Worm (Caenorhabditis elegans): Measurements from ENCODE around the gene F19G12.8.

Gene F19G12.8

ce11 chrX:1453770-1454169 lies 36.6 kb downstream of the F19G12.8 start, which contains the start of gene cebp-1:
Gene cebp-1 (minus strand): TSS chrX:1453868.
- TF ChIP-seq fkh-10 (GFP tag; optimal IDR thresholded peaks at IDR 0.05) (no peak), pqm-1 (tag; optimal IDR thresholded peaks at IDR 0.05) (peak; percentile 40), elt-2 (tag; optimal IDR thresholded peaks at IDR 0.05) (peak; percentile 79), unc-62 (GFP tag; optimal IDR thresholded peaks at IDR 0.05) (no peak), nhr-25 (tag; optimal IDR thresholded peaks at IDR 0.05) (peak; percentile 16), skn-1 (tag; optimal IDR thresholded peaks at IDR 0.05) (no peak), eor-1 (tag; optimal IDR thresholded peaks at IDR 0.05) (no peak), lin-39 (tag; optimal IDR thresholded peaks at IDR 0.05) (peak; percentile 27), pha-4 (tag; optimal IDR thresholded peaks at IDR 0.05) (peak; percentile 56)

ce11 chrX:1454385-1454784 lies 37.3 kb downstream of the F19G12.8 start:
- TF ChIP-seq nfya-1 (tag; optimal IDR thresholded peaks at IDR 0.05; ENCODE audit: insufficient read depth) (peak; percentile 88), pqm-1 (tag; optimal IDR thresholded peaks at IDR 0.05) (peak; percentile 55), unc-62 (GFP tag; optimal IDR thresholded peaks at IDR 0.05) (peak; percentile 64), ztf-11 (tag; optimal IDR thresholded peaks at IDR 0.05) (no peak), fos-1 (tag; optimal IDR thresholded peaks at IDR 0.05) (peak; percentile 100), lin-39 (tag; optimal IDR thresholded peaks at IDR 0.05) (peak; percentile 93), nhr-67 (tag; optimal IDR thresholded peaks at IDR 0.05) (no peak), hmg-11 (tag; optimal IDR thresholded peaks at IDR 0.05) (peak; percentile 94), fkh-10 (GFP tag; optimal IDR thresholded peaks at IDR 0.05) (peak; percentile 44), nhr-77 (tag; optimal IDR thresholded peaks at IDR 0.05) (peak; percentile 25), ceh-82 (tag; optimal IDR thresholded peaks at IDR 0.05) (peak; percentile 81), unc-39 (tag; optimal IDR thresholded peaks at IDR 0.05) (peak; percentile 16), ceh-9 (tag; optimal IDR thresholded peaks at IDR 0.05) (no peak), nhr-25 (tag; optimal IDR thresholded peaks at IDR 0.05) (peak; percentile 98), elt-1 (tag; optimal IDR thresholded peaks at IDR 0.05) (peak; percentile 6), eor-1 (tag; optimal IDR thresholded peaks at IDR 0.05) (no peak), mml-1 (tag; optimal IDR thresholded peaks at IDR 0.05) (no peak), sea-2 (GFP tag; optimal IDR thresholded peaks at IDR 0.05) (peak; percentile 86), pha-4 (tag; optimal IDR thresholded peaks at IDR 0.05) (peak; percentile 94), nhr-76 (tag; optimal IDR thresholded peaks at IDR 0.05) (no peak), skn-1 (tag; optimal IDR thresholded peaks at IDR 0.05) (peak; percentile 83), nhr-11 (tag; optimal IDR thresholded peaks at IDR 0.05) (peak; percentile 84), R02D3.7 (tag; optimal IDR thresholded peaks at IDR 0.05) (peak; percentile 57), ceh-16 (tag; optimal IDR thresholded peaks at IDR 0.05) (no peak), tbx-2 (tag; optimal IDR thresholded peaks at IDR 0.05) (peak; percentile 84), lsy-12 (tag; optimal IDR thresholded peaks at IDR 0.05) (peak; percentile 90), lin-15B (tag; optimal IDR thresholded peaks at IDR 0.05) (peak; percentile 48), nhr-237 (tag; optimal IDR thresholded peaks at IDR 0.05) (no peak), nhr-28 (tag; optimal IDR thresholded peaks at IDR 0.05) (no peak), egl-5 (tag; optimal IDR thresholded peaks at IDR 0.05) (peak; percentile 17), nhr-43 (tag; optimal IDR thresholded peaks at IDR 0.05; ENCODE audit: poor library complexity, severe bottlenecking) (peak; percentile 74), ama-1 (optimal IDR thresholded peaks at IDR 0.05) (peak; percentile 77), ceh-28 (tag; optimal IDR thresholded peaks at IDR 0.05) (peak; percentile 82), snpc-4 (tag; optimal IDR thresholded peaks at IDR 0.05) (peak; percentile 79), zag-1 (tag; optimal IDR thresholded peaks at IDR 0.05) (no peak), fkh-2 (tag; optimal IDR thresholded peaks at IDR 0.05) (peak; percentile 27), aly-2 (tag; optimal IDR thresholded peaks at IDR 0.05) (no peak), jun-1 (tag; optimal IDR thresholded peaks at IDR 0.05) (peak; percentile 99), daf-12 (tag; optimal IDR thresholded peaks at IDR 0.05) (no peak), ZK546.5 (tag; optimal IDR thresholded peaks at IDR 0.05) (no peak), nhr-23 (tag; optimal IDR thresholded peaks at IDR 0.05) (peak; percentile 93), elt-2 (tag; optimal IDR thresholded peaks at IDR 0.05) (peak; percentile 83), nhr-12 (tag; optimal IDR thresholded peaks at IDR 0.05) (no peak), mdl-1 (tag; optimal IDR thresholded peaks at IDR 0.05) (peak; percentile 76), ztf-4 (tag; optimal IDR thresholded peaks at IDR 0.05) (no peak), egl-27 (tag; optimal IDR thresholded peaks at IDR 0.05) (peak; percentile 90), elt-3 (tag; optimal IDR thresholded peaks at IDR 0.05) (peak in 2 of 3 experiments; percentile 44 to 77)
